Worm (Caenorhabditis elegans): Measurements from ENCODE around the gene B0524.2.

The B0524.2 gene

ce11 chrIII:1925048-1925537 lies 31.2 kb downstream of the B0524.2 start (continued):
- TF ChIP-seq ets-4 (GFP tag; optimal IDR thresholded peaks at IDR 0.05) (peak; percentile 87), atf-7 (tag; optimal IDR thresholded peaks at IDR 0.05) (peak; percentile 97), ceh-91 (GFP tag; IDR thresholded peaks at IDR 0.05) (no peak), K12H6.12 (tag; optimal IDR thresholded peaks at IDR 0.05) (peak; percentile 93), B0035.1 (tag; optimal IDR thresholded peaks at IDR 0.05) (peak; percentile 84), mcd-1 (GFP tag; IDR thresholded peaks at IDR 0.05) (peak; percentile 82), hmg-1.2 (GFP tag; IDR thresholded peaks at IDR 0.05) (peak; percentile 79), lin-54 (GFP tag; optimal IDR thresholded peaks at IDR 0.05) (peak; percentile 44), sea-2 (GFP tag; IDR thresholded peaks at IDR 0.05) (0 out of 2 replicates have a peak, but pooled peaks have one; percentile 29), attf-3 (GFP tag; conservative IDR thresholded peaks at IDR 0.05) (no peak), pbrm-1 (GFP tag; IDR thresholded peaks at IDR 0.05) (peak; percentile 75), T07F8.4 (tag; optimal IDR thresholded peaks at IDR 0.05) (peak; percentile 55), ceh-58 (GFP tag; IDR thresholded peaks at IDR 0.05) (no peak), ztf-22 (GFP tag; optimal IDR thresholded peaks at IDR 0.05) (peak; percentile 99), ekl-4 (GFP tag; IDR thresholded peaks at IDR 0.05) (0 out of 2 replicates have a peak, but pooled peaks have one; percentile 55), aptf-2 (GFP tag; conservative IDR thresholded peaks at IDR 0.05) (no peak), snpc-1.1 (tag; optimal IDR thresholded peaks at IDR 0.05; ENCODE audit: insufficient read depth) (no peak), lin-26 (GFP tag; IDR thresholded peaks at IDR 0.05) (0 out of 2 replicates have a peak, but pooled peaks have one; percentile 77)

- TF ChIP-seq atf-7 (tag; optimal IDR thresholded peaks at IDR 0.05) (no peak), zim-3 (tag; optimal IDR thresholded peaks at IDR 0.05) (no peak), nfyb-1 (GFP tag; IDR thresholded peaks at IDR 0.05) (no peak), ztf-28 (GFP tag; IDR thresholded peaks at IDR 0.05) (no peak), efl-1 (GFP tag; optimal IDR thresholded peaks at IDR 0.05) (no peak), B0035.1 (tag; optimal IDR thresholded peaks at IDR 0.05) (no peak), lin-54 (GFP tag; optimal IDR thresholded peaks at IDR 0.05) (no peak), ztf-26 (tag; optimal IDR thresholded peaks at IDR 0.05) (no peak), ztf-3 (GFP tag; optimal IDR thresholded peaks at IDR 0.05) (no peak), attf-6 (GFP tag; IDR thresholded peaks at IDR 0.05) (no peak)
These were observed 31.9 kb downstream of the B0524.2 start for ce11 chrIII:1925786-1926185.

DNA sequence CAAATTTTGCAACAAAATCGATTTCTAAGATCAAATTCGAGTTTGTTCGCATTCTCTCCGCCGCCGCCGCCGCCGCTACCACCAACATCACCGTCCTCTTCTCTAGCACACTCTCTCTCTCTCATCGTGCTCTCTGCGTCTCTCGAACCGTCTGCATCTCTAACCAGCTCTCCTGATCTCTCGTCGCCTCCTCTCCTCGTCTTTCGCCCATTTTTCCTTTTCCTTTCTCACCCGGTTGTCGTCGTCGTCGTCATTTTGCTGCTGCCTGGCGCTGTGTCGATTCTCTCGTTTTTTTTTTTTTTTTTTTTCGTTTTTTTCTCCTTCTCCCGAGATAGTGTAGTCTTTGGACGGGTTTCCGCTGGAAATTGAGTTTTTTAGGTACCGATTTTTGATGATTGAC lies 32.6 kb downstream of the B0524.2 start:
- no peak for TF ChIP-seq mes-4 (tag; optimal IDR thresholded peaks at IDR 0.05)
- no peak for TF ChIP-seq ztf-18 (tag; optimal IDR thresholded peaks at IDR 0.05)
- 0 out of 2 replicates have a peak, but pooled peaks have one; percentile 33 for TF ChIP-seq attf-3 (GFP tag; conservative IDR thresholded peaks at IDR 0.05)
- peak; percentile 69 for TF ChIP-seq ceh-27 (GFP tag; optimal IDR thresholded peaks at IDR 0.05)
- no peak for TF ChIP-seq nfya-2 (GFP tag; IDR thresholded peaks at IDR 0.05)
- peak; percentile 89 for TF ChIP-seq ztf-22 (GFP tag; optimal IDR thresholded peaks at IDR 0.05)
- peak; percentile 95 for TF ChIP-seq somi-1 (GFP tag; optimal IDR thresholded peaks at IDR 0.05)
- TF ChIP-seq B0336.3 (GFP tag; IDR thresholded peaks at IDR 0.05): peak; percentile 74
- TF ChIP-seq egrh-3 (GFP tag; IDR thresholded peaks at IDR 0.05): peak; percentile 87
- TF ChIP-seq F55B11.4 (tag; optimal IDR thresholded peaks at IDR 0.05; ENCODE audit: borderline replicate concordance, insufficient read depth): no peak
- no peak for TF ChIP-seq ama-1 (optimal IDR thresholded peaks at IDR 0.05)
- TF ChIP-seq ama-1 (GFP tag; optimal IDR thresholded peaks at IDR 0.05): no peak
- no peak for TF ChIP-seq nhr-179 (tag; optimal IDR thresholded peaks at IDR 0.05)
- TF ChIP-seq madf-10 (tag; optimal IDR thresholded peaks at IDR 0.05): peak; percentile 95
- TF ChIP-seq him-1 (tag; optimal IDR thresholded peaks at IDR 0.05): no peak
- peak; percentile 64 for TF ChIP-seq die-1 (tag; optimal IDR thresholded peaks at IDR 0.05)
- TF ChIP-seq zim-3 (tag; optimal IDR thresholded peaks at IDR 0.05): no peak
- no peak for TF ChIP-seq ceh-79 (tag; optimal IDR thresholded peaks at IDR 0.05)
- peak; percentile 30 for TF ChIP-seq athp-1 (tag; optimal IDR thresholded peaks at IDR 0.05)
- no peak for TF ChIP-seq C17E4.6 (GFP tag; IDR thresholded peaks at IDR 0.05)
- peak; percentile 50; the same call in 1 of the 2 replicates for TF ChIP-seq Y95B8A.8 (GFP tag; IDR thresholded peaks at IDR 0.05)
- no peak for TF ChIP-seq F49E8.2 (tag; optimal IDR thresholded peaks at IDR 0.05; ENCODE audit: insufficient read depth)
- peak; percentile 49 for TF ChIP-seq tlf-1 (GFP tag; optimal IDR thresholded peaks at IDR 0.05)
- peak; percentile 95 for TF ChIP-seq lin-40 (tag; optimal IDR thresholded peaks at IDR 0.05)
- peak; percentile 86 for TF ChIP-seq atf-7 (tag; optimal IDR thresholded peaks at IDR 0.05)
- peak; percentile 49 for TF ChIP-seq K12H6.12 (tag; optimal IDR thresholded peaks at IDR 0.05)
- TF ChIP-seq mcd-1 (GFP tag; IDR thresholded peaks at IDR 0.05): peak; percentile 82
